Worm (Caenorhabditis elegans) whole organism, L1 larva: ENCODE measurements around the gene fbxb-75.

Experiments used
- C16A3.4 ChIP-seq: fragments of 150-350 bp; optimal IDR thresholded peaks from 2 replicates; lab custom pipeline; 2014; ENCODE audit warnings: missing biosample characterization, missing genetic modification characterization
- F16B12.6 ChIP-seq: fragments of 150-350 bp; optimal IDR thresholded peaks from 2 replicates; lab custom pipeline; 2014; ENCODE audit warnings: missing biosample characterization, missing genetic modification characterization
- Y116A8C.19 ChIP-seq: sonication (generic microtip); optimal IDR thresholded peaks from 2 replicates; lab custom pipeline; 2016; ENCODE audit warnings: missing compliant biosample characterization, missing genetic modification characterization, borderline replicate concordance
- blmp-1 ChIP-seq: fragments of 150-350 bp; optimal IDR thresholded peaks from 2 replicates; lab custom pipeline; 2014; ENCODE audit warnings: missing biosample characterization, missing genetic modification characterization
- ceh-63 ChIP-seq: fragments of 200-800 bp; sonication (Bioruptor generic); optimal IDR thresholded peaks from 2 replicates; lab custom pipeline; 2018; ENCODE audit warnings: mild to moderate bottlenecking, missing genetic modification characterization, missing compliant biosample characterization
- ceh-8 ChIP-seq: fragments of 200-800 bp; sonication (Bioruptor generic); optimal IDR thresholded peaks from 2 replicates; lab custom pipeline; 2018; ENCODE audit warnings: mild to moderate bottlenecking, missing genetic modification characterization, moderate library complexity, missing compliant biosample characterization
- ceh-82 ChIP-seq, 3 experiments: fragments of 150-350 bp in 1 of 3; sonication (generic microtip) in 2 of 3; optimal IDR thresholded peaks; 2 replicates each; lab custom pipeline; 2014 to 2017; ENCODE audit warnings: missing biosample characterization in 3 of 3, missing genetic modification characterization in 3 of 3
- ceh-88 ChIP-seq: fragments of 200-800 bp; sonication (Bioruptor generic); IDR thresholded peaks from 2 replicates; pipeline ENCODE4 v1.3.6; 2022; ENCODE audit warnings: missing genetic modification characterization, missing compliant biosample characterization
- ces-1 ChIP-seq: fragments of 150-350 bp; optimal IDR thresholded peaks from 2 replicates; lab custom pipeline; 2014; ENCODE audit warnings: missing biosample characterization, missing genetic modification reagents, missing genetic modification characterization
- dpl-1 ChIP-seq, 3 experiments: fragments of 150-350 bp in 2 of 3; sonication (generic microtip) in 1 of 3; optimal IDR thresholded peaks; 2 replicates each; lab custom pipeline; 2014 to 2017; ENCODE audit warnings: missing biosample characterization in 3 of 3, missing genetic modification characterization in 3 of 3, missing genetic modification reagents in 3 of 3
- egl-13 ChIP-seq: sonication (generic microtip); optimal IDR thresholded peaks from 2 replicates; lab custom pipeline; 2016; ENCODE audit warnings: missing genotype, missing genetic modification reagents, missing genetic modification characterization, missing compliant biosample characterization
- fkh-10 ChIP-seq: sonication (generic microtip); optimal IDR thresholded peaks from 2 replicates; lab custom pipeline; 2017; ENCODE audit warnings: missing biosample characterization, missing genetic modification reagents, missing genetic modification characterization
- fkh-4 ChIP-seq: sonication (generic microtip); optimal IDR thresholded peaks from 2 replicates; lab custom pipeline; 2016; ENCODE audit warnings: missing compliant biosample characterization, missing genetic modification characterization, borderline replicate concordance
- fos-1 ChIP-seq: fragments of 150-350 bp; optimal IDR thresholded peaks from 2 replicates; lab custom pipeline; 2014; ENCODE audit warnings: missing biosample characterization, missing genetic modification characterization
- grh-1 ChIP-seq: fragments of 200-800 bp; sonication (Bioruptor generic); IDR thresholded peaks from 2 replicates; pipeline ENCODE4 v1.3.6; 2022; ENCODE audit warnings: missing genetic modification reagents, missing genetic modification characterization, missing compliant biosample characterization
- hlh-17 ChIP-seq: fragments of 200-800 bp; sonication (Bioruptor generic); optimal IDR thresholded peaks from 2 replicates; lab custom pipeline; 2018; ENCODE audit warnings: missing genetic modification characterization, mild to moderate bottlenecking, missing compliant biosample characterization, moderate library complexity, borderline replicate concordance
- hpl-2 ChIP-seq: fragments of 150-350 bp; optimal IDR thresholded peaks from 2 replicates; lab custom pipeline; 2014; ENCODE audit warnings: missing biosample characterization, missing genetic modification reagents, missing genetic modification characterization
- irx-1 ChIP-seq: sonication (generic microtip); optimal IDR thresholded peaks from 2 replicates; lab custom pipeline; 2016; ENCODE audit warnings: missing genetic modification characterization, missing compliant biosample characterization
- isw-1 ChIP-seq: fragments of 200-800 bp; sonication (Bioruptor generic); IDR thresholded peaks from 2 replicates; pipeline ENCODE4 v1.3.6; 2022; ENCODE audit warnings: missing genetic modification characterization, missing compliant biosample characterization
- lin-13 ChIP-seq: fragments of 150-350 bp; optimal IDR thresholded peaks from 2 replicates; lab custom pipeline; 2014; ENCODE audit warnings: missing biosample characterization, missing genetic modification reagents, missing genetic modification characterization
- lin-35 ChIP-seq, 2 experiments: fragments of 150-350 bp; optimal IDR thresholded peaks; 2 replicates each; lab custom pipeline; 2014; ENCODE audit warnings: missing biosample characterization in 2 of 2, missing genetic modification characterization in 2 of 2, missing genetic modification reagents in 2 of 2
- lir-3 ChIP-seq: sonication (generic microtip); optimal IDR thresholded peaks from 2 replicates; lab custom pipeline; 2016; ENCODE audit warnings: mild to moderate bottlenecking, missing genetic modification characterization, moderate library complexity, missing compliant biosample characterization; ENCODE audit not compliant: poor library complexity
- lsy-2 ChIP-seq, 2 experiments: fragments of 150-350 bp; optimal IDR thresholded peaks; 2 replicates each; lab custom pipeline; 2014; ENCODE audit warnings: missing biosample characterization in 2 of 2, missing genetic modification characterization in 2 of 2
- mdl-1 ChIP-seq, 2 experiments: fragments of 150-350 bp; optimal IDR thresholded peaks; 2 replicates each; lab custom pipeline; 2014 to 2017; ENCODE audit warnings: missing biosample characterization in 2 of 2, missing genetic modification characterization in 2 of 2, inconsistent platforms in 1 of 2
- mef-2 ChIP-seq: fragments of 150-350 bp; optimal IDR thresholded peaks from 2 replicates; lab custom pipeline; 2014; ENCODE audit warnings: missing biosample characterization, missing genetic modification characterization
- nhr-11 ChIP-seq: fragments of 150-350 bp; optimal IDR thresholded peaks from 2 replicates; lab custom pipeline; 2014; ENCODE audit warnings: missing biosample characterization, missing genetic modification characterization
- nhr-20 ChIP-seq: sonication (generic microtip); optimal IDR thresholded peaks from 2 replicates; lab custom pipeline; 2016; ENCODE audit warnings: mild to moderate bottlenecking, missing genetic modification characterization, missing compliant biosample characterization
- nhr-71 ChIP-seq: sonication (generic microtip); optimal IDR thresholded peaks from 2 replicates; lab custom pipeline; 2016; ENCODE audit warnings: mild to moderate bottlenecking, missing genetic modification characterization, moderate library complexity, missing compliant biosample characterization
- nhr-84 ChIP-seq: sonication (generic microtip); optimal IDR thresholded peaks from 2 replicates; lab custom pipeline; 2017; ENCODE audit warnings: missing biosample characterization, missing genetic modification characterization
- nhr-90 ChIP-seq: sonication (generic microtip); optimal IDR thresholded peaks from 2 replicates; lab custom pipeline; 2016; ENCODE audit warnings: mild to moderate bottlenecking, missing genetic modification characterization, missing compliant biosample characterization; ENCODE audit not compliant: poor library complexity
- pag-3 ChIP-seq: sonication (generic microtip); optimal IDR thresholded peaks from 2 replicates; lab custom pipeline; 2017; ENCODE audit warnings: missing genetic modification characterization, mild to moderate bottlenecking, missing compliant biosample characterization, antibody characterized with exemption, borderline replicate concordance; ENCODE audit not compliant: insufficient read depth
- pax-3 ChIP-seq: fragments of 200-800 bp; sonication (Bioruptor generic); optimal IDR thresholded peaks from 2 replicates; lab custom pipeline; 2018; ENCODE audit warnings: mild to moderate bottlenecking, missing genetic modification characterization, moderate library complexity, missing compliant biosample characterization
- pqm-1 ChIP-seq: sonication (generic microtip); optimal IDR thresholded peaks from 3 replicates; lab custom pipeline; 2017; ENCODE audit warnings: missing biosample characterization, missing genetic modification characterization
- skn-1 ChIP-seq: fragments of 150-350 bp; optimal IDR thresholded peaks from 2 replicates; lab custom pipeline; 2014; ENCODE audit warnings: missing biosample characterization, missing genetic modification characterization
- snpc-4 ChIP-seq: fragments of 150-350 bp; optimal IDR thresholded peaks from 2 replicates; lab custom pipeline; 2014; ENCODE audit warnings: missing biosample characterization, missing genetic modification characterization
- sup-37 ChIP-seq: fragments of 200-800 bp; sonication (Bioruptor generic); optimal IDR thresholded peaks from 2 replicates; lab custom pipeline; 2018; ENCODE audit warnings: mild to moderate bottlenecking, missing genetic modification characterization, missing compliant biosample characterization
- swsn-7 ChIP-seq: sonication (generic microtip); optimal IDR thresholded peaks from 2 replicates; lab custom pipeline; 2016; ENCODE audit warnings: missing genetic modification characterization, missing compliant biosample characterization
- tlp-1 ChIP-seq: fragments of 150-350 bp; optimal IDR thresholded peaks from 2 replicates; lab custom pipeline; 2014; ENCODE audit warnings: missing biosample characterization, missing genetic modification characterization
- unc-30 ChIP-seq: sonication (generic microtip); optimal IDR thresholded peaks from 2 replicates; lab custom pipeline; 2017; ENCODE audit warnings: missing biosample characterization, missing genetic modification characterization
- unc-86 ChIP-seq: sonication (generic microtip); optimal IDR thresholded peaks from 2 replicates; lab custom pipeline; 2016; ENCODE audit warnings: missing genetic modification characterization, missing compliant biosample characterization
- unc-98 ChIP-seq: fragments of 200-800 bp; sonication (Bioruptor generic); IDR thresholded peaks from 2 replicates; pipeline ENCODE4 v1.3.6; 2022; ENCODE audit warnings: missing genetic modification characterization, missing compliant biosample characterization
- xbp-1 ChIP-seq: sonication (generic microtip); optimal IDR thresholded peaks from 2 replicates; lab custom pipeline; 2016; ENCODE audit warnings: missing genetic modification characterization, missing compliant biosample characterization
- zag-1 ChIP-seq: fragments of 150-350 bp; optimal IDR thresholded peaks from 2 replicates; lab custom pipeline; 2014; ENCODE audit warnings: missing biosample characterization, missing genetic modification characterization
- zip-4 ChIP-seq: fragments of 200-800 bp; sonication (Bioruptor generic); optimal IDR thresholded peaks from 2 replicates; lab custom pipeline; 2018; ENCODE audit warnings: mild to moderate bottlenecking, missing genetic modification characterization, moderate library complexity, missing compliant biosample characterization
- ztf-4 ChIP-seq: fragments of 150-350 bp; optimal IDR thresholded peaks from 2 replicates; lab custom pipeline; 2014; ENCODE audit warnings: missing biosample characterization, missing genetic modification characterization

fbxb-75 gene

ce11 chrIV:4406054-4406539 lies 34.9 kb downstream of the fbxb-75 start (continued):
- TF ChIP-seq grh-1 (GFP tag; lab: Robert Waterston, UW) (peak; percentile 66; the same call in 1 of the 2 replicates), pag-3 (tag; lab: Kevin White, UChicago) (no peak), dpl-1 (GFP tag; optimal IDR thresholded peaks at IDR 0.05; lab: Kevin White, UChicago) (peak; percentile 66 to 79 (median 69)), skn-1 (tag; lab: Kevin White, UChicago) (peak; percentile 46), ceh-88 (no peak), fkh-4 (tag; lab: Kevin White, UChicago) (no peak), nhr-11 (tag; lab: Kevin White, UChicago) (no peak), tlp-1 (tag; lab: Kevin White, UChicago) (no peak), pqm-1 (tag; lab: Kevin White, UChicago) (peak; percentile 66), ceh-8 (GFP tag; lab: Kevin White, UChicago) (no peak), hpl-2 (GFP tag; lab: Kevin White, UChicago) (no peak), nhr-90 (tag; lab: Kevin White, UChicago) (peak; percentile 42), unc-98 (GFP tag; lab: Robert Waterston, UW) (no peak), snpc-4 (peak; percentile 26), irx-1 (tag; lab: Kevin White, UChicago) (no peak), mef-2 (tag; lab: Kevin White, UChicago) (peak; percentile 12), unc-86 (tag; lab: Kevin White, UChicago) (peak; percentile 62), fos-1 (tag; lab: Kevin White, UChicago) (peak; percentile 54), xbp-1 (tag; lab: Kevin White, UChicago) (peak; percentile 78), lir-3 (tag; lab: Kevin White, UChicago) (peak; percentile 41), hlh-17 (GFP tag; lab: Kevin White, UChicago) (no peak), ceh-82 (tag; optimal IDR thresholded peaks at IDR 0.05; lab: Kevin White, UChicago) (peak; percentile 16 to 77 (median 61)), nhr-20 (tag; lab: Kevin White, UChicago) (peak; percentile 75), egl-13 (tag; lab: Kevin White, UChicago) (no peak), ztf-4 (no peak), isw-1 (peak; percentile 64), Y116A8C.19 (tag; lab: Kevin White, UChicago) (no peak), lin-13 (peak; percentile 77), nhr-84 (tag; lab: Kevin White, UChicago) (no peak), zip-4 (no peak), mdl-1 (tag; optimal IDR thresholded peaks at IDR 0.05; lab: Kevin White, UChicago) (peak in 1 of 2 experiments; percentile 55), ceh-63 (GFP tag; lab: Kevin White, UChicago) (no peak), unc-30 (tag; lab: Kevin White, UChicago) (no peak), nhr-71 (tag; lab: Kevin White, UChicago) (peak; percentile 87), sup-37 (GFP tag; lab: Kevin White, UChicago) (peak; percentile 7), pax-3 (no peak), lsy-2 (tag; optimal IDR thresholded peaks at IDR 0.05; lab: Kevin White, UChicago) (peak; percentile 47 to 79), blmp-1 (tag; lab: Kevin White, UChicago) (peak; percentile 38), lin-35 (GFP tag; optimal IDR thresholded peaks at IDR 0.05; lab: Kevin White, UChicago) (peak; percentile 81 to 86), swsn-7 (tag; lab: Kevin White, UChicago) (peak; percentile 76), ces-1 (GFP tag; lab: Kevin White, UChicago) (no peak), C16A3.4 (tag; lab: Kevin White, UChicago) (peak; percentile 61), fkh-10 (GFP tag; lab: Kevin White, UChicago) (peak; percentile 47), zag-1 (tag; lab: Kevin White, UChicago) (peak; percentile 1), F16B12.6 (tag; lab: Kevin White, UChicago) (peak; percentile 44)
